Worm (Caenorhabditis elegans): ENCODE data around the gene ZK1240.11.

ce11 chrII:2288798-2289197 lies 36.3 kb upstream of the ZK1240.11 start, which contains the start of the genes K09F6.10 and K09F6.13:
- TF ChIP-seq daf-8 (GFP tag; IDR thresholded peaks at IDR 0.05) (no peak), snpc-1.2 (GFP tag; IDR thresholded peaks at IDR 0.05) (no peak), spr-3 (GFP tag; optimal IDR thresholded peaks at IDR 0.05) (no peak), lir-3 (tag; optimal IDR thresholded peaks at IDR 0.05) (no peak)
